Worm (Caenorhabditis elegans): Measurements from ENCODE around the gene sri-54.
"Not testable (repeated sequence)": the region's sequence is repeated elsewhere in the genome, so short reads cannot be mapped to it uniquely, and the experiment has no call there.

The sri-54 gene

ce11 chrII:3137804-3138203, at the start of gene sri-54:
sri-54 (minus strand) TSS chrII:3137904.
- TF ChIP-seq dmd-6 (GFP tag; IDR thresholded peaks at IDR 0.05) (no peak), mdt-29 (GFP tag; IDR thresholded peaks at IDR 0.05) (no peak), ceh-82 (tag; optimal IDR thresholded peaks at IDR 0.05) (no peak), ztf-7 (tag; optimal IDR thresholded peaks at IDR 0.05) (no peak), ztf-11 (tag; optimal IDR thresholded peaks at IDR 0.05) (no peak), set-16 (GFP tag; IDR thresholded peaks at IDR 0.05) (no peak), ZK546.5 (tag; optimal IDR thresholded peaks at IDR 0.05) (no peak), php-3 (GFP tag; IDR thresholded peaks at IDR 0.05) (no peak), sdz-12 (GFP tag; optimal IDR thresholded peaks at IDR 0.05) (no peak), zfp-3 (GFP tag; conservative IDR thresholded peaks at IDR 0.05) (no peak), nhr-25 (tag; optimal IDR thresholded peaks at IDR 0.05; ENCODE audit: borderline replicate concordance, insufficient read depth) (no peak)

ce11 chrII:3185848-3186247, 48.1 kb upstream of the sri-54 start:
- TF ChIP-seq daf-12 (tag; optimal IDR thresholded peaks at IDR 0.05), result no peak
- no peak for TF ChIP-seq dmd-9 (GFP tag; IDR thresholded peaks at IDR 0.05)
- no peak for TF ChIP-seq lin-39 (tag; optimal IDR thresholded peaks at IDR 0.05)
- TF ChIP-seq nhr-25 (tag; optimal IDR thresholded peaks at IDR 0.05; ENCODE audit: borderline replicate concordance, insufficient read depth), result no peak
- TF ChIP-seq ctbp-1 (GFP tag; IDR thresholded peaks at IDR 0.05), result no peak
- TF ChIP-seq set-16 (GFP tag; IDR thresholded peaks at IDR 0.05), result peak; percentile 55
- no peak for TF ChIP-seq nhr-237 (tag; optimal IDR thresholded peaks at IDR 0.05)
- TF ChIP-seq nhr-6 (tag; optimal IDR thresholded peaks at IDR 0.05), result no peak
- TF ChIP-seq hmg-1.1 (GFP tag; IDR thresholded peaks at IDR 0.05), result no peak
- peak; percentile 21 for TF ChIP-seq aha-1 (tag)
- no peak for TF ChIP-seq ama-1 (optimal IDR thresholded peaks at IDR 0.05)
- TF ChIP-seq nhr-111 (GFP tag; optimal IDR thresholded peaks at IDR 0.05), result no peak
- 0 out of 2 replicates have a peak, but pooled peaks have one; percentile 44 for TF ChIP-seq egl-43 (GFP tag; IDR thresholded peaks at IDR 0.05)
- TF ChIP-seq dve-1 (tag; optimal IDR thresholded peaks at IDR 0.05; ENCODE audit: insufficient read depth), result no peak
- TF ChIP-seq Y48G9A.11 (GFP tag; IDR thresholded peaks at IDR 0.05), result peak; percentile 41; the same call in 1 of the 2 replicates

- TF ChIP-seq mdt-29 (GFP tag; IDR thresholded peaks at IDR 0.05); ceh-32 (tag; optimal IDR thresholded peaks at IDR 0.05; ENCODE audit: poor library complexity); nhr-11 (tag; optimal IDR thresholded peaks at IDR 0.05): not testable (repeated sequence)
Measured at ce11 chrII:3184858-3185257, 47.2 kb upstream of the sri-54 start, which contains the start of gene sri-78. sri-78 (plus strand) TSS chrII:3185158.

ce11 chrII:3183300-3183840, 45.7 kb upstream of the sri-54 start, which contains the start of the genes Y27F2A.6 and Y27F2A.8:
Y27F2A.6 (minus strand) TSS chrII:3183400.
Y27F2A.8 (plus strand) TSS chrII:3183790.
- TF ChIP-seq T20F7.1 (GFP tag; optimal IDR thresholded peaks at IDR 0.05); nhr-28 (tag; optimal IDR thresholded peaks at IDR 0.05); Y75B8A.6 (GFP tag; IDR thresholded peaks at IDR 0.05): not testable (repeated sequence)

ce11 chrII:3177663-3178062, 40.0 kb upstream of the sri-54 start, which contains the start of gene sri-40:
sri-40 (plus strand) TSS chrII:3177963.
- not testable (repeated sequence) for TF ChIP-seq spr-1 (tag; optimal IDR thresholded peaks at IDR 0.05); dmd-6 (GFP tag; IDR thresholded peaks at IDR 0.05); daf-19 (GFP tag; conservative IDR thresholded peaks at IDR 0.05)

ce11 chrII:3172176-3172575, 34.5 kb upstream of the sri-54 start, which contains the start of gene Y27F2A.10:
Y27F2A.10 (minus strand) TSS chrII:3172276.
- no peak for TF ChIP-seq saeg-2 (GFP tag; IDR thresholded peaks at IDR 0.05)
- no peak for TF ChIP-seq ztf-7 (tag; optimal IDR thresholded peaks at IDR 0.05)
- no peak for TF ChIP-seq Y48G9A.11 (GFP tag; IDR thresholded peaks at IDR 0.05)
- TF ChIP-seq zfp-2 (tag; optimal IDR thresholded peaks at IDR 0.05), result no peak
- TF ChIP-seq lin-15B (tag; optimal IDR thresholded peaks at IDR 0.05), result no peak
- no peak for TF ChIP-seq zip-2 (tag; optimal IDR thresholded peaks at IDR 0.05)
- TF ChIP-seq ceh-20 (GFP tag; IDR thresholded peaks at IDR 0.05), result no peak
